Fruit fly (Drosophila melanogaster) whole organism, embryonic: Measurements from ENCODE around the gene CG14420.

ENCODE experiments used
- Ada2b ChIP-seq: fragments of 200-800 bp; sonication (Bioruptor generic); IDR thresholded peaks from 2 replicates; pipeline ENCODE4 v1.3.6; 2022; ENCODE audit warnings: missing biosample characterization, missing genetic modification characterization
- Awh ChIP-seq: fragments of 200-800 bp; sonication (Bioruptor generic); IDR thresholded peaks from 2 replicates; pipeline ENCODE4, ENCODE4 v1.3.6; 2022; ENCODE audit warnings: missing biosample characterization, missing genetic modification characterization
- BtbVII ChIP-seq: fragments of 200-800 bp; sonication (Bioruptor generic); optimal IDR thresholded peaks from 3 replicates; lab custom pipeline; 2017; ENCODE audit warnings: missing biosample characterization, mild to moderate bottlenecking, missing genetic modification characterization
- CG11093 ChIP-seq: fragments of 200-800 bp; sonication (Bioruptor generic); IDR thresholded peaks from 3 replicates; pipeline ENCODE4 v1.3.6; 2022; ENCODE audit warnings: missing biosample characterization, missing genetic modification characterization
- CG11398 ChIP-seq: fragments of 200-800 bp; sonication (Bioruptor generic); optimal IDR thresholded peaks from 2 replicates; lab custom pipeline; 2016; ENCODE audit warnings: missing biosample characterization, missing genetic modification characterization
- CG14050 ChIP-seq: fragments of 200-800 bp; sonication (Bioruptor generic); IDR thresholded peaks from 3 replicates; pipeline ENCODE4 v1.3.6; 2022; ENCODE audit warnings: missing biosample characterization, missing genetic modification characterization
- CG16815 ChIP-seq: fragments of 200-800 bp; sonication (Bioruptor generic); optimal IDR thresholded peaks from 3 replicates; lab custom pipeline; 2017; ENCODE audit warnings: missing biosample characterization, mild to moderate bottlenecking, missing genetic modification characterization
- CG1832 ChIP-seq: fragments of 200-800 bp; sonication (Bioruptor generic); optimal IDR thresholded peaks from 2 replicates; lab custom pipeline; 2017; ENCODE audit warnings: missing biosample characterization, mild to moderate bottlenecking, missing genetic modification characterization, inconsistent platforms
- CG18599 ChIP-seq: fragments of 200-800 bp; sonication (Bioruptor generic); optimal IDR thresholded peaks from 3 replicates; lab custom pipeline; 2017; ENCODE audit warnings: missing biosample characterization, missing genetic modification characterization, mild to moderate bottlenecking, moderate library complexity, missing genetic modification reagents
- CG2202 ChIP-seq: fragments of 200-800 bp; sonication (Bioruptor generic); optimal IDR thresholded peaks from 2 replicates; lab custom pipeline; 2018; ENCODE audit warnings: missing biosample characterization, mild to moderate bottlenecking, missing genetic modification characterization
- CG2875 ChIP-seq: fragments of 200-800 bp; sonication (Bioruptor generic); optimal IDR thresholded peaks from 2 replicates; lab custom pipeline; 2017; ENCODE audit warnings: missing biosample characterization, mild to moderate bottlenecking, missing genetic modification characterization, missing genetic modification reagents
- CG30403 ChIP-seq: fragments of 200-800 bp; sonication (Bioruptor generic); optimal IDR thresholded peaks from 3 replicates; lab custom pipeline; 2016; ENCODE audit warnings: missing biosample characterization, missing genetic modification characterization
- CG6854 ChIP-seq: fragments of 200-800 bp; sonication (Bioruptor generic); optimal IDR thresholded peaks from 3 replicates; lab custom pipeline; 2017; ENCODE audit warnings: missing biosample characterization, mild to moderate bottlenecking, missing genetic modification characterization
- CG7271 ChIP-seq: fragments of 200-800 bp; sonication (Bioruptor generic); optimal IDR thresholded peaks from 2 replicates; lab custom pipeline; 2018; ENCODE audit warnings: missing biosample characterization, mild to moderate bottlenecking, missing genetic modification characterization, moderate library complexity
- CG7556 ChIP-seq: fragments of 200-800 bp; sonication (Bioruptor generic); optimal IDR thresholded peaks from 2 replicates; lab custom pipeline; 2017; ENCODE audit warnings: missing biosample characterization, mild to moderate bottlenecking, missing genetic modification characterization
- CG7839 ChIP-seq: fragments of 200-800 bp; sonication (Bioruptor generic); optimal IDR thresholded peaks from 3 replicates; lab custom pipeline; 2018; ENCODE audit warnings: missing biosample characterization, mild to moderate bottlenecking, missing genetic modification characterization, moderate library complexity
- CG7987 ChIP-seq: fragments of 200-800 bp; sonication (Bioruptor generic); optimal IDR thresholded peaks from 2 replicates; lab custom pipeline; 2018; ENCODE audit warnings: missing biosample characterization, mild to moderate bottlenecking, missing genetic modification characterization, moderate library complexity
- CkIIα-i1 ChIP-seq: fragments of 200-800 bp; sonication (Bioruptor generic); IDR thresholded peaks from 2 replicates; pipeline ENCODE4 v1.3.6; 2022; ENCODE audit warnings: missing biosample characterization, missing genetic modification characterization
- Dbx ChIP-seq: fragments of 200-800 bp; sonication (Bioruptor generic); IDR thresholded peaks from 3 replicates; pipeline ENCODE4 v1.3.6; 2022; ENCODE audit warnings: missing biosample characterization, missing genetic modification characterization
- Dfd ChIP-seq, 2 experiments: fragments of >200 bp; optimal IDR thresholded peaks; 2 replicates each; lab custom pipeline; 2017; ENCODE audit warnings: missing biosample characterization in 2 of 2, missing genetic modification characterization in 2 of 2
- Drgx ChIP-seq: fragments of 200-800 bp; sonication (Bioruptor generic); IDR thresholded peaks from 2 replicates; pipeline ENCODE4 v1.3.6; 2022; ENCODE audit warnings: missing biosample characterization, missing genetic modification characterization
- Gug ChIP-seq: fragments of 200-800 bp; sonication (Bioruptor generic); IDR thresholded peaks from 4 replicates; pipeline ENCODE4 v1.3.6; 2022; ENCODE audit warnings: missing biosample characterization, missing genetic modification characterization
- H2.0 ChIP-seq: fragments of 200-800 bp; sonication (Bioruptor generic); IDR thresholded peaks from 2 replicates; pipeline ENCODE4 v1.3.6; 2022; ENCODE audit warnings: missing biosample characterization, missing genetic modification characterization
- HmgD ChIP-seq: fragments of 200-800 bp; sonication (Bioruptor generic); optimal IDR thresholded peaks from 3 replicates; lab custom pipeline; 2016; ENCODE audit warnings: missing biosample characterization, missing genetic modification characterization
- HmgZ ChIP-seq: fragments of 200-800 bp; sonication (Bioruptor generic); optimal IDR thresholded peaks from 2 replicates; lab custom pipeline; 2018; ENCODE audit warnings: missing biosample characterization, mild to moderate bottlenecking, missing genetic modification characterization
- Hr3 ChIP-seq: fragments of 200-800 bp; sonication (Bioruptor generic); optimal IDR thresholded peaks from 3 replicates; lab custom pipeline; 2016; ENCODE audit warnings: missing biosample characterization, missing genetic modification characterization
- Max ChIP-seq: fragments of 200-800 bp; sonication (Bioruptor generic); optimal IDR thresholded peaks from 2 replicates; lab custom pipeline; 2016; ENCODE audit warnings: missing biosample characterization, mild to moderate bottlenecking, missing genetic modification characterization
- NC2α ChIP-seq: fragments of 200-800 bp; sonication (Bioruptor generic); optimal IDR thresholded peaks from 2 replicates; lab custom pipeline; 2016; ENCODE audit warnings: missing biosample characterization, missing genetic modification characterization
- Nf-YC ChIP-seq: fragments of 200-800 bp; optimal IDR thresholded peaks from 3 replicates; lab custom pipeline; 2019; ENCODE audit warnings: missing biosample characterization, mild to moderate bottlenecking, missing genetic modification characterization, moderate library complexity
- Optix ChIP-seq: fragments of 200-800 bp; sonication (Bioruptor generic); IDR thresholded peaks from 3 replicates; pipeline ENCODE4 v1.3.6; 2022; ENCODE audit warnings: missing biosample characterization, missing genetic modification characterization
- Pdp1 ChIP-seq, 2 experiments: fragments of 200-800 bp; sonication (Bioruptor generic); optimal IDR thresholded peaks; 3 replicates each; lab custom pipeline; 2016; ENCODE audit warnings: missing biosample characterization in 2 of 2, missing genetic modification characterization in 2 of 2, mild to moderate bottlenecking in 1 of 2, moderate library complexity in 1 of 2
- Scr ChIP-seq: fragments of 200-800 bp; sonication (Bioruptor generic); IDR thresholded peaks from 2 replicates; pipeline ENCODE4 v1.3.6; 2022; ENCODE audit warnings: missing biosample characterization, missing genetic modification characterization; ENCODE audit not compliant: partially characterized antibody
- Sin3A ChIP-seq: fragments of >200 bp; optimal IDR thresholded peaks from 2 replicates; lab custom pipeline; 2018
- TFAM ChIP-seq: fragments of 200-800 bp; sonication (Bioruptor generic); optimal IDR thresholded peaks from 2 replicates; lab custom pipeline; 2017; ENCODE audit warnings: missing biosample characterization, missing genetic modification characterization, inconsistent platforms
- Tbp ChIP-seq: fragments of >200 bp; optimal IDR thresholded peaks from 2 replicates; lab custom pipeline; 2018; ENCODE audit warnings: missing biosample characterization, missing genetic modification characterization
- caup ChIP-seq: fragments of 200-800 bp; sonication (Bioruptor generic); optimal IDR thresholded peaks from 3 replicates; lab custom pipeline; 2017; ENCODE audit warnings: missing biosample characterization, mild to moderate bottlenecking, missing genetic modification characterization, moderate library complexity; ENCODE audit not compliant: severe bottlenecking
- cg ChIP-seq: fragments of 200-800 bp; sonication (Bioruptor generic); optimal IDR thresholded peaks from 3 replicates; lab custom pipeline; 2019; ENCODE audit warnings: missing biosample characterization, mild to moderate bottlenecking, missing genetic modification characterization, moderate library complexity
- crp ChIP-seq, 2 experiments: fragments of 200-800 bp; sonication (Bioruptor generic); optimal IDR thresholded peaks; 2 replicates in 1 of 2; 3 replicates in 1 of 2; lab custom pipeline; 2017; ENCODE audit warnings: missing biosample characterization in 2 of 2, missing genetic modification characterization in 2 of 2, mild to moderate bottlenecking in 1 of 2, moderate library complexity in 1 of 2
- ewg ChIP-seq: fragments of 200-800 bp; sonication (Bioruptor generic); optimal IDR thresholded peaks from 3 replicates; lab custom pipeline; 2017; ENCODE audit warnings: mild to moderate bottlenecking, missing biosample characterization, missing genetic modification reagents, missing genetic modification characterization
- eyg ChIP-seq: fragments of 200-800 bp; sonication (Bioruptor generic); optimal IDR thresholded peaks from 3 replicates; lab custom pipeline; 2016; ENCODE audit warnings: missing biosample characterization, missing genetic modification characterization
- ftz-f1 ChIP-seq: fragments of 200-800 bp; sonication (Bioruptor generic); optimal IDR thresholded peaks from 2 replicates; lab custom pipeline; 2016; ENCODE audit warnings: missing biosample characterization, missing genetic modification characterization
- gcm2 ChIP-seq: fragments of 200-800 bp; sonication (Bioruptor generic); optimal IDR thresholded peaks from 2 replicates; lab custom pipeline; 2016; ENCODE audit warnings: missing biosample characterization, missing genetic modification characterization
- gro ChIP-seq: fragments of 200-800 bp; sonication (Bioruptor generic); optimal IDR thresholded peaks from 2 replicates; lab custom pipeline; 2016; ENCODE audit warnings: missing biosample characterization, missing genetic modification characterization
- gsb ChIP-seq: fragments of 200-800 bp; sonication (Bioruptor generic); IDR thresholded peaks from 2 replicates; pipeline ENCODE4 v1.3.6; 2022; ENCODE audit warnings: missing biosample characterization, missing genetic modification characterization
- hb ChIP-seq: fragments of 200-800 bp; sonication (Bioruptor generic); IDR thresholded peaks from 3 replicates; pipeline ENCODE4 v1.3.6; 2022; ENCODE audit warnings: missing biosample characterization, missing genetic modification characterization; ENCODE audit not compliant: partially characterized antibody
- kah ChIP-seq: fragments of 200-800 bp; sonication (Bioruptor generic); optimal IDR thresholded peaks from 2 replicates; lab custom pipeline; 2018; ENCODE audit warnings: missing biosample characterization, mild to moderate bottlenecking, missing genetic modification characterization
- kay ChIP-seq: fragments of 200-800 bp; sonication (Bioruptor generic); optimal IDR thresholded peaks from 2 replicates; lab custom pipeline; 2016; ENCODE audit warnings: missing biosample characterization, missing genetic modification characterization
- mirr ChIP-seq: fragments of 200-800 bp; sonication (Bioruptor generic); optimal IDR thresholded peaks from 3 replicates; lab custom pipeline; 2018; ENCODE audit warnings: missing biosample characterization, mild to moderate bottlenecking, missing genetic modification characterization
- oc ChIP-seq: fragments of 200-800 bp; sonication (Bioruptor generic); optimal IDR thresholded peaks from 2 replicates; lab custom pipeline; 2018; ENCODE audit warnings: missing biosample characterization, mild to moderate bottlenecking, missing genetic modification characterization, moderate library complexity
- stc ChIP-seq: fragments of 200-800 bp; sonication (Bioruptor generic); IDR thresholded peaks from 2 replicates; pipeline ENCODE4 v1.3.6; 2022; ENCODE audit warnings: missing biosample characterization, missing genetic modification characterization
- tin ChIP-seq: fragments of 200-800 bp; sonication (Bioruptor generic); optimal IDR thresholded peaks from 3 replicates; lab custom pipeline; 2016; ENCODE audit warnings: missing biosample characterization, missing genetic modification characterization
- yki ChIP-seq: fragments of >200 bp; optimal IDR thresholded peaks from 3 replicates; lab custom pipeline; 2018

The CG14420 gene

dm6 chrX:2919742-2920141 is 18.9 kb upstream of the CG14420 start, which contains the start of gene CG3588 (continued):
- TF ChIP-seq caup (peak; percentile 77), H2.0 (GFP tag; lab: Robert Waterston, UW) (peak; percentile 81), gsb (GFP tag; lab: Robert Waterston, UW) (peak; percentile 84), eyg (GFP tag; lab: Kevin White, UChicago) (peak; percentile 55), crp (GFP tag; optimal IDR thresholded peaks at IDR 0.05; lab: Kevin White, UChicago) (no peak), Max (GFP tag; lab: Kevin White, UChicago) (peak; percentile 34), CG2875 (no peak), Ada2b (GFP tag; lab: Robert Waterston, UW) (peak; percentile 68), HmgD (GFP tag; lab: Kevin White, UChicago) (no peak), Awh (GFP tag; lab: Robert Waterston, UW) (peak; percentile 43; the same call in 1 of the 2 replicates), Dbx (GFP tag; lab: Robert Waterston, UW) (peak; percentile 87), tin (GFP tag; lab: Kevin White, UChicago) (peak; percentile 66), Gug (peak; percentile 79; the same call in 3 of the 4 replicates), NC2α (GFP tag; lab: Kevin White, UChicago) (peak; percentile 21), Scr (GFP tag; lab: Robert Waterston, UW) (no peak), CG1832 (GFP tag; lab: Kevin White, UChicago) (no peak), CG14050 (peak; percentile 59; the same call in 2 of the 3 replicates), ftz-f1 (GFP tag; lab: Kevin White, UChicago) (no peak), CG11093 (peak; percentile 36; the same call in 1 of the 3 replicates), ewg (GFP tag; lab: Kevin White, UChicago) (no peak), Optix (GFP tag; lab: Robert Waterston, UW) (no peak), cg (GFP tag; lab: Kevin White, UChicago) (no peak), CG7839 (peak; percentile 82), Sin3A (lab: Kevin White, UChicago) (no peak), BtbVII (GFP tag; lab: Kevin White, UChicago) (peak; percentile 60), CG7271 (tag; lab: Kevin White, UChicago) (no peak), oc (tag; lab: Kevin White, UChicago) (peak; percentile 2), CG30403 (GFP tag; lab: Kevin White, UChicago) (peak; percentile 78), gcm2 (GFP tag; lab: Kevin White, UChicago) (peak; percentile 2), kah (GFP tag; lab: Kevin White, UChicago) (no peak), Pdp1 (GFP tag; optimal IDR thresholded peaks at IDR 0.05; lab: Kevin White, UChicago) (peak in 1 of 2 experiments; percentile 65), Drgx (GFP tag; lab: Robert Waterston, UW) (no peak), mirr (GFP tag; lab: Kevin White, UChicago) (no peak), Tbp (GFP tag; lab: Kevin White, UChicago) (no peak), CG18599 (GFP tag; lab: Kevin White, UChicago) (peak; percentile 78), HmgZ (tag; lab: Kevin White, UChicago) (peak; percentile 50), kay (GFP tag; lab: Kevin White, UChicago) (no peak), CG6854 (GFP tag; lab: Kevin White, UChicago) (peak; percentile 60), CG11398 (GFP tag; lab: Kevin White, UChicago) (peak; percentile 32), CG7556 (peak; percentile 61), Dfd (GFP tag; optimal IDR thresholded peaks at IDR 0.05; lab: Kevin White, UChicago) (no peak), CG7987 (GFP tag; lab: Kevin White, UChicago) (peak; percentile 26), yki (lab: Kevin White, UChicago) (no peak), gro (GFP tag; lab: Kevin White, UChicago) (peak; percentile 93), hb (GFP tag; lab: Robert Waterston, UW) (no peak), CG16815 (peak; percentile 15), CkIIα-i1 (0 out of 2 replicates have a peak, but pooled peaks have one; percentile 28), Nf-YC (tag; lab: Kevin White, UChicago) (no peak), TFAM (GFP tag; lab: Kevin White, UChicago) (no peak), Hr3 (GFP tag; lab: Kevin White, UChicago) (peak; percentile 53), CG2202 (tag; lab: Kevin White, UChicago) (no peak), stc (peak; percentile 72)
